Fruit fly (Drosophila melanogaster) whole organism, embryonic: ENCODE data around the gene CG7430.

Source experiments
- B-H1 ChIP-seq: fragments of 200-800 bp; sonication (Bioruptor generic); IDR thresholded peaks from 3 replicates; pipeline ENCODE4 v1.3.6; 2022; ENCODE audit warnings: missing biosample characterization, missing genetic modification characterization
- BEAF-32 ChIP-seq: fragments of 200-800 bp; sonication (Bioruptor generic); optimal IDR thresholded peaks from 3 replicates; lab custom pipeline; 2017; ENCODE audit warnings: missing biosample characterization, missing genetic modification characterization, mild to moderate bottlenecking, moderate library complexity, missing genetic modification reagents
- CG10959 ChIP-seq: fragments of 200-800 bp; sonication (Bioruptor generic); IDR thresholded peaks from 2 replicates; pipeline ENCODE4 v1.3.6; 2022; ENCODE audit warnings: missing biosample characterization, missing genetic modification characterization
- CG12155 ChIP-seq: fragments of 200-800 bp; sonication (Bioruptor generic); optimal IDR thresholded peaks from 3 replicates; lab custom pipeline; 2016; ENCODE audit warnings: missing biosample characterization, missing genetic modification characterization
- CG12744 ChIP-seq: fragments of 200-800 bp; sonication (Bioruptor generic); optimal IDR thresholded peaks from 2 replicates; lab custom pipeline; 2016; ENCODE audit warnings: missing biosample characterization, missing genetic modification characterization
- CG13894 ChIP-seq: fragments of 200-800 bp; sonication (Bioruptor generic); optimal IDR thresholded peaks from 3 replicates; lab custom pipeline; 2018; ENCODE audit warnings: missing biosample characterization, mild to moderate bottlenecking, missing genetic modification characterization, moderate library complexity
- CG15479 ChIP-seq: fragments of 200-800 bp; sonication (Bioruptor generic); optimal IDR thresholded peaks from 3 replicates; lab custom pipeline; 2019; ENCODE audit warnings: missing biosample characterization, mild to moderate bottlenecking, missing genetic modification characterization, moderate library complexity
- CG16779 ChIP-seq: fragments of 200-800 bp; sonication (Bioruptor generic); IDR thresholded peaks from 2 replicates; pipeline ENCODE4 v1.3.6; 2022; ENCODE audit warnings: missing biosample characterization, missing genetic modification characterization
- CG16813 ChIP-seq: fragments of 200-800 bp; sonication (Bioruptor generic); IDR thresholded peaks from 3 replicates; pipeline ENCODE4 v1.3.6; 2022; ENCODE audit warnings: missing biosample characterization, missing genetic modification characterization; ENCODE audit not compliant: partially characterized antibody
- CG18619 ChIP-seq: fragments of 200-800 bp; sonication (Bioruptor generic); optimal IDR thresholded peaks from 3 replicates; lab custom pipeline; 2017; ENCODE audit warnings: missing biosample characterization, mild to moderate bottlenecking, missing genetic modification characterization
- CG2120 ChIP-seq: fragments of 200-800 bp; sonication (Bioruptor generic); optimal IDR thresholded peaks from 3 replicates; lab custom pipeline; 2016; ENCODE audit warnings: missing biosample characterization, missing genetic modification characterization
- CG2678 ChIP-seq: fragments of 200-800 bp; sonication (Bioruptor generic); optimal IDR thresholded peaks from 3 replicates; lab custom pipeline; 2019; ENCODE audit warnings: missing biosample characterization, mild to moderate bottlenecking, missing genetic modification characterization, moderate library complexity
- CG2712 ChIP-seq: fragments of 200-800 bp; optimal IDR thresholded peaks from 3 replicates; lab custom pipeline; 2019; ENCODE audit warnings: missing biosample characterization, mild to moderate bottlenecking, missing genetic modification characterization, moderate library complexity
- CG30020 ChIP-seq: fragments of 200-800 bp; optimal IDR thresholded peaks from 2 replicates; lab custom pipeline; 2019; ENCODE audit warnings: missing biosample characterization, mild to moderate bottlenecking, missing genetic modification characterization, moderate library complexity
- CG4404 ChIP-seq: fragments of 200-800 bp; sonication (Bioruptor generic); IDR thresholded peaks from 2 replicates; pipeline ENCODE4 v1.3.6; 2022; ENCODE audit warnings: missing biosample characterization, missing genetic modification characterization
- CG6683 ChIP-seq: fragments of 200-800 bp; sonication (Bioruptor generic); optimal IDR thresholded peaks from 2 replicates; lab custom pipeline; 2017; ENCODE audit warnings: missing biosample characterization, mild to moderate bottlenecking, missing genetic modification characterization, missing genetic modification reagents
- CG6813 ChIP-seq: fragments of 200-800 bp; sonication (Bioruptor generic); optimal IDR thresholded peaks from 2 replicates; lab custom pipeline; 2017; ENCODE audit warnings: missing biosample characterization, missing genetic modification characterization, mild to moderate bottlenecking, moderate library complexity, missing genetic modification reagents
- CG8388 ChIP-seq: fragments of 200-800 bp; sonication (Bioruptor generic); optimal IDR thresholded peaks from 2 replicates; lab custom pipeline; 2019; ENCODE audit warnings: missing biosample characterization, mild to moderate bottlenecking, missing genetic modification characterization, moderate library complexity
- CG9797 ChIP-seq: fragments of 200-800 bp; sonication (Bioruptor generic); optimal IDR thresholded peaks from 3 replicates; lab custom pipeline; 2018; ENCODE audit warnings: missing biosample characterization, mild to moderate bottlenecking, missing genetic modification characterization
- CG9817 ChIP-seq: fragments of 200-800 bp; sonication (Bioruptor generic); optimal IDR thresholded peaks from 2 replicates; lab custom pipeline; 2018; ENCODE audit warnings: missing biosample characterization, mild to moderate bottlenecking, missing genetic modification characterization, moderate library complexity
- CHES-1-like ChIP-seq: fragments of 200-800 bp; sonication (Bioruptor generic); optimal IDR thresholded peaks from 2 replicates; lab custom pipeline; 2016; ENCODE audit warnings: missing biosample characterization, missing genetic modification characterization
- Dref ChIP-seq: fragments of 200-800 bp; sonication (Bioruptor generic); IDR thresholded peaks from 2 replicates; pipeline ENCODE4 v1.3.6; 2022; ENCODE audit warnings: missing biosample characterization, missing genetic modification characterization
- E2f2 ChIP-seq: fragments of 200-800 bp; sonication (Bioruptor generic); IDR thresholded peaks from 2 replicates; pipeline ENCODE4 v1.3.6; 2022; ENCODE audit warnings: missing biosample characterization, missing genetic modification characterization
- Hsf ChIP-seq: fragments of 200-800 bp; sonication (Bioruptor generic); optimal IDR thresholded peaks from 3 replicates; lab custom pipeline; 2016; ENCODE audit warnings: missing biosample characterization, missing genetic modification characterization
- MBD-R2 ChIP-seq: fragments of 200-800 bp; sonication (Bioruptor generic); IDR thresholded peaks from 2 replicates; pipeline ENCODE4 v1.3.6; 2022; ENCODE audit warnings: missing biosample characterization, missing genetic modification characterization
- MESR4 ChIP-seq: fragments of 200-800 bp; sonication (Bioruptor generic); optimal IDR thresholded peaks from 2 replicates; lab custom pipeline; 2018; ENCODE audit warnings: missing biosample characterization, mild to moderate bottlenecking, missing genetic modification characterization, moderate library complexity
- Max ChIP-seq: fragments of 200-800 bp; sonication (Bioruptor generic); optimal IDR thresholded peaks from 2 replicates; lab custom pipeline; 2016; ENCODE audit warnings: missing biosample characterization, mild to moderate bottlenecking, missing genetic modification characterization
- NC2α ChIP-seq: fragments of 200-800 bp; sonication (Bioruptor generic); optimal IDR thresholded peaks from 2 replicates; lab custom pipeline; 2016; ENCODE audit warnings: missing biosample characterization, missing genetic modification characterization
- Nf-YA ChIP-seq: fragments of 200-800 bp; sonication (Bioruptor generic); IDR thresholded peaks from 2 replicates; pipeline ENCODE4 v1.3.6; 2022; ENCODE audit warnings: missing biosample characterization, missing genetic modification characterization
- NfI ChIP-seq: fragments of 200-800 bp; sonication (Bioruptor generic); optimal IDR thresholded peaks from 3 replicates; lab custom pipeline; 2018; ENCODE audit warnings: missing biosample characterization, mild to moderate bottlenecking, missing genetic modification characterization, moderate library complexity
- Ptx1 ChIP-seq: fragments of 200-800 bp; sonication (Bioruptor generic); IDR thresholded peaks from 2 replicates; pipeline ENCODE4 v1.3.6; 2022; ENCODE audit warnings: missing biosample characterization, missing genetic modification characterization
- Sin3A ChIP-seq: fragments of >200 bp; optimal IDR thresholded peaks from 2 replicates; lab custom pipeline; 2018
- Sox102F ChIP-seq: fragments of 200-800 bp; sonication (Bioruptor generic); optimal IDR thresholded peaks from 2 replicates; lab custom pipeline; 2018; ENCODE audit warnings: missing biosample characterization, mild to moderate bottlenecking, missing genetic modification characterization, moderate library complexity
- Spps ChIP-seq: fragments of 200-800 bp; sonication (Bioruptor generic); optimal IDR thresholded peaks from 2 replicates; lab custom pipeline; 2018; ENCODE audit warnings: missing biosample characterization, mild to moderate bottlenecking, missing genetic modification characterization
- Xbp1 ChIP-seq: fragments of 200-800 bp; sonication (Bioruptor generic); optimal IDR thresholded peaks from 3 replicates; lab custom pipeline; 2016; ENCODE audit warnings: missing biosample characterization, mild to moderate bottlenecking, missing genetic modification characterization
- Xrp1 ChIP-seq: fragments of 200-800 bp; sonication (Bioruptor generic); IDR thresholded peaks from 2 replicates; pipeline ENCODE4 v1.3.6; 2022; ENCODE audit warnings: missing biosample characterization, missing genetic modification characterization
- amos ChIP-seq: fragments of 200-800 bp; sonication (Bioruptor generic); IDR thresholded peaks from 2 replicates; pipeline ENCODE4 v1.3.6; 2022; ENCODE audit warnings: missing biosample characterization, missing genetic modification characterization; ENCODE audit not compliant: partially characterized antibody
- ash1 ChIP-seq: fragments of 200-800 bp; sonication (Bioruptor generic); optimal IDR thresholded peaks from 2 replicates; lab custom pipeline; 2018; ENCODE audit warnings: missing biosample characterization, mild to moderate bottlenecking, missing genetic modification characterization
- chn ChIP-seq: fragments of 200-800 bp; sonication (Bioruptor generic); optimal IDR thresholded peaks from 2 replicates; lab custom pipeline; 2016; ENCODE audit warnings: missing biosample characterization, missing genetic modification characterization
- crc ChIP-seq: fragments of 200-800 bp; sonication (Bioruptor generic); optimal IDR thresholded peaks from 2 replicates; lab custom pipeline; 2016; ENCODE audit warnings: missing biosample characterization, missing genetic modification characterization
- dati ChIP-seq: fragments of 200-800 bp; sonication (Bioruptor generic); IDR thresholded peaks from 2 replicates; pipeline ENCODE4 v1.3.6; 2022; ENCODE audit warnings: missing biosample characterization, missing genetic modification characterization
- fu2 ChIP-seq: fragments of 200-800 bp; sonication (Bioruptor generic); optimal IDR thresholded peaks from 2 replicates; lab custom pipeline; 2016; ENCODE audit warnings: missing biosample characterization, missing genetic modification characterization
- insv ChIP-seq, 2 experiments: fragments of 200-800 bp; sonication (Bioruptor generic); optimal IDR thresholded peaks; 3 replicates each; lab custom pipeline; 2016 to 2018; ENCODE audit warnings: missing biosample characterization in 2 of 2, missing genetic modification characterization in 2 of 2
- knrl ChIP-seq: fragments of 200-800 bp; sonication (Bioruptor generic); IDR thresholded peaks from 3 replicates; pipeline ENCODE4 v1.3.6; 2022; ENCODE audit warnings: missing biosample characterization, missing genetic modification characterization; ENCODE audit not compliant: partially characterized antibody
- psq ChIP-seq: fragments of 200-800 bp; sonication (Bioruptor generic); optimal IDR thresholded peaks from 2 replicates; lab custom pipeline; 2017; ENCODE audit warnings: missing biosample characterization, missing genetic modification characterization
- pzg ChIP-seq: fragments of 200-800 bp; sonication (Bioruptor generic); optimal IDR thresholded peaks from 3 replicates; lab custom pipeline; 2018; ENCODE audit warnings: missing biosample characterization, mild to moderate bottlenecking, missing genetic modification characterization, moderate library complexity
- row ChIP-seq: fragments of 200-800 bp; sonication (Bioruptor generic); IDR thresholded peaks from 3 replicates; pipeline ENCODE4 v1.3.6; 2022; ENCODE audit warnings: missing biosample characterization, missing genetic modification characterization
- sna ChIP-seq: fragments of 200-800 bp; sonication (Bioruptor generic); IDR thresholded peaks from 2 replicates; pipeline ENCODE4 v1.3.6; 2022; ENCODE audit warnings: missing biosample characterization, missing genetic modification characterization; ENCODE audit not compliant: partially characterized antibody
- stwl ChIP-seq: fragments of 200-800 bp; sonication (Bioruptor generic); optimal IDR thresholded peaks from 3 replicates; lab custom pipeline; 2018; ENCODE audit warnings: missing biosample characterization, mild to moderate bottlenecking, missing genetic modification characterization, moderate library complexity
- sug ChIP-seq: fragments of 200-800 bp; optimal IDR thresholded peaks from 2 replicates; lab custom pipeline; 2019; ENCODE audit warnings: missing biosample characterization, mild to moderate bottlenecking, missing genetic modification characterization, moderate library complexity
- zfh2 ChIP-seq: fragments of 200-800 bp; sonication (Bioruptor generic); optimal IDR thresholded peaks from 2 replicates; lab custom pipeline; 2016; ENCODE audit warnings: missing biosample characterization, missing genetic modification characterization

Gene CG7430

DNA sequence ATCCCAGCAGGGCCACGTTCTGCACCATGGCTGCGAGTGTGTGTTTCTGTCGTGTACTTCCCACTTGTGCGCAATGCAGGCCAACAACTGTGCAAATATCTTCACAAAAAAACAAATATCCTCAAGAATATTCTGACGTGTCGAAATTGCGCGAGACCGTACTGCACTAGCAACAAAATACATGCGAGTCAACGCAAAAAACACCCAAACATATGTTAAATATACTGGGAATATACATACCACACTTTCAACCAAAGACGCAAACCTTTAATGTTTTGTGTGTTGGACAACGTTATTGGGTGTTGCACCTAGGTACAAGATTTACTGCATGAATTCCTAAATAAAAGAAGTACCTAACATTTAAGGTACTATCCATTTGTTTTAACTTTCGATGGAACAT lies 44.6 kb upstream of the CG7430 start, which contains the start of gene NUCB1 (continued):
- TF ChIP-seq NfI = peak; percentile 64
- TF ChIP-seq insv (GFP tag; optimal IDR thresholded peaks at IDR 0.05; lab: Kevin White, UChicago) = no peak
- TF ChIP-seq Dref (GFP tag; lab: Robert Waterston, UW) = peak; percentile 38
- TF ChIP-seq CG12155 (GFP tag; lab: Kevin White, UChicago) = peak; percentile 11
- TF ChIP-seq Xrp1 (GFP tag; lab: Robert Waterston, UW) = no peak
- peak; percentile 29 for TF ChIP-seq CG30020 (tag; lab: Kevin White, UChicago)
- no peak for TF ChIP-seq CG8388 (GFP tag; lab: Kevin White, UChicago)
- no peak for TF ChIP-seq sna (GFP tag; lab: Robert Waterston, UW)
- TF ChIP-seq CG6813 (GFP tag; lab: Kevin White, UChicago) = peak; percentile 16
- peak; percentile 89 for TF ChIP-seq CG9797 (GFP tag; lab: Kevin White, UChicago)
- TF ChIP-seq CG16813 (GFP tag; lab: Robert Waterston, UW) = 0 out of 3 replicates have a peak, but pooled peaks have one; percentile 4
- TF ChIP-seq Nf-YA (GFP tag; lab: Robert Waterston, UW) = no peak
- TF ChIP-seq Xbp1 (GFP tag; lab: Kevin White, UChicago) = peak; percentile 82
- peak; percentile 37 for TF ChIP-seq Hsf
- peak; percentile 49 for TF ChIP-seq zfh2 (GFP tag; lab: Kevin White, UChicago)
- peak; percentile 47 for TF ChIP-seq CG12744 (GFP tag; lab: Kevin White, UChicago)
- peak; percentile 36 for TF ChIP-seq CHES-1-like (GFP tag; lab: Kevin White, UChicago)
- TF ChIP-seq psq (GFP tag; lab: Kevin White, UChicago) = no peak
- peak; percentile 97 for TF ChIP-seq row (GFP tag; lab: Robert Waterston, UW)
- TF ChIP-seq E2f2 = peak; percentile 24; the same call in 1 of the 2 replicates
- peak; percentile 48 for TF ChIP-seq fu2 (GFP tag; lab: Kevin White, UChicago)
- TF ChIP-seq CG9817 (tag; lab: Kevin White, UChicago) = no peak
- TF ChIP-seq Sox102F (GFP tag; lab: Kevin White, UChicago) = no peak
- peak; percentile 98 for TF ChIP-seq pzg (GFP tag; lab: Kevin White, UChicago)
- TF ChIP-seq ash1 (GFP tag; lab: Kevin White, UChicago) = no peak
- TF ChIP-seq Max (GFP tag; lab: Kevin White, UChicago) = peak; percentile 53
- no peak for TF ChIP-seq CG6683 (GFP tag; lab: Kevin White, UChicago)
- peak; percentile 70 for TF ChIP-seq CG2120 (GFP tag; lab: Kevin White, UChicago)
- TF ChIP-seq sug (tag; lab: Kevin White, UChicago) = no peak
- peak; percentile 93 for TF ChIP-seq MBD-R2 (GFP tag; lab: Robert Waterston, UW)
- TF ChIP-seq BEAF-32 (GFP tag; lab: Kevin White, UChicago) = peak; percentile 45
- TF ChIP-seq dati (GFP tag; lab: Robert Waterston, UW) = no peak
- TF ChIP-seq CG16779 (GFP tag; lab: Robert Waterston, UW) = 0 out of 2 replicates have a peak, but pooled peaks have one; percentile 22
- no peak for TF ChIP-seq B-H1 (GFP tag; lab: Robert Waterston, UW)
- TF ChIP-seq knrl (GFP tag; lab: Robert Waterston, UW) = peak; percentile 26; the same call in 1 of the 3 replicates
- peak; percentile 97 for TF ChIP-seq stwl (tag; lab: Kevin White, UChicago)
- peak; percentile 71 for TF ChIP-seq CG15479 (GFP tag; lab: Kevin White, UChicago)
- no peak for TF ChIP-seq CG2678
- TF ChIP-seq Ptx1 (GFP tag; lab: Robert Waterston, UW) = peak; percentile 38
- TF ChIP-seq MESR4 (GFP tag; lab: Kevin White, UChicago) = peak; percentile 93
- TF ChIP-seq chn (GFP tag; lab: Kevin White, UChicago) = peak; percentile 3
- peak; percentile 29 for TF ChIP-seq CG18619 (GFP tag; lab: Kevin White, UChicago)
- TF ChIP-seq Sin3A (lab: Kevin White, UChicago) = peak; percentile 11
- no peak for TF ChIP-seq CG13894 (tag; lab: Kevin White, UChicago)
- no peak for TF ChIP-seq CG4404
- peak; percentile 55 for TF ChIP-seq CG2712
- peak; percentile 21 for TF ChIP-seq Spps
- no peak for TF ChIP-seq amos (GFP tag; lab: Robert Waterston, UW)
- TF ChIP-seq CG10959 (GFP tag; lab: Robert Waterston, UW) = no peak
- TF ChIP-seq crc (GFP tag; lab: Kevin White, UChicago) = no peak
- TF ChIP-seq NC2α (GFP tag; lab: Kevin White, UChicago) = peak; percentile 30
